Worm (Caenorhabditis elegans): ENCODE data around the gene try-5.

- TF ChIP-seq snpc-4 (tag; optimal IDR thresholded peaks at IDR 0.05) (no peak), nhr-10 (tag; optimal IDR thresholded peaks at IDR 0.05) (no peak), ama-1 (optimal IDR thresholded peaks at IDR 0.05) (no peak), lin-13 (GFP tag; optimal IDR thresholded peaks at IDR 0.05) (no peak), blmp-1 (tag; optimal IDR thresholded peaks at IDR 0.05; ENCODE audit: insufficient read depth) (no peak), lin-39 (tag; optimal IDR thresholded peaks at IDR 0.05) (no peak), elt-1 (tag; optimal IDR thresholded peaks at IDR 0.05) (no peak), ztf-4 (tag; optimal IDR thresholded peaks at IDR 0.05) (no peak), ztf-11 (tag; optimal IDR thresholded peaks at IDR 0.05) (no peak), R02D3.7 (tag; optimal IDR thresholded peaks at IDR 0.05) (no peak)
These were observed 28.5 kb downstream of the try-5 start, which contains the start of gene E02C12.9 for ce11 chrV:9375378-9375777.
